Worm (Caenorhabditis elegans) whole organism, L3 larva: ENCODE results near the gene abts-3.

Experiments
- R02D3.7 ChIP-seq: fragments of 150-350 bp; optimal IDR thresholded peaks from 2 replicates; lab custom pipeline; 2014; ENCODE audit warnings: missing biosample characterization, missing genetic modification characterization
- ZK546.5 ChIP-seq: sonication (generic microtip); optimal IDR thresholded peaks from 2 replicates; lab custom pipeline; 2017; ENCODE audit warnings: missing biosample characterization, missing genetic modification characterization
- aly-2 ChIP-seq: fragments of 150-350 bp; optimal IDR thresholded peaks from 2 replicates; lab custom pipeline; 2014; ENCODE audit warnings: missing biosample characterization, missing genetic modification characterization
- ama-1 ChIP-seq: fragments of 150-350 bp; optimal IDR thresholded peaks from 2 replicates; lab custom pipeline; 2018
- ceh-16 ChIP-seq: sonication (generic microtip); optimal IDR thresholded peaks from 2 replicates; lab custom pipeline; 2017; ENCODE audit warnings: missing biosample characterization, missing genetic modification characterization
- ceh-28 ChIP-seq: fragments of 150-350 bp; optimal IDR thresholded peaks from 2 replicates; lab custom pipeline; 2014; ENCODE audit warnings: missing biosample characterization, missing genetic modification reagents, missing genetic modification characterization
- ceh-82 ChIP-seq: fragments of 150-350 bp; optimal IDR thresholded peaks from 2 replicates; lab custom pipeline; 2014; ENCODE audit warnings: missing biosample characterization, missing genetic modification characterization
- daf-12 ChIP-seq: fragments of 150-350 bp; optimal IDR thresholded peaks from 2 replicates; lab custom pipeline; 2014; ENCODE audit warnings: missing biosample characterization, missing genetic modification reagents, missing genetic modification characterization
- egl-27 ChIP-seq: sonication (generic microtip); optimal IDR thresholded peaks from 4 replicates; lab custom pipeline; 2017; ENCODE audit warnings: missing biosample characterization, missing genetic modification reagents, missing genetic modification characterization
- egl-5 ChIP-seq: fragments of 150-350 bp; optimal IDR thresholded peaks from 2 replicates; lab custom pipeline; 2017; ENCODE audit warnings: missing biosample characterization, missing genetic modification reagents, missing genetic modification characterization, inconsistent platforms
- elt-2 ChIP-seq: sonication (generic microtip); optimal IDR thresholded peaks from 2 replicates; lab custom pipeline; 2016; ENCODE audit warnings: missing genetic modification reagents, mild to moderate bottlenecking, missing genetic modification characterization, missing compliant biosample characterization
- elt-3 ChIP-seq, 3 experiments: fragments of 150-350 bp in 1 of 3; sonication (generic microtip) in 2 of 3; optimal IDR thresholded peaks; 2 replicates in 2 of 3; 4 replicates in 1 of 3; lab custom pipeline; 2014 to 2017; ENCODE audit warnings: missing biosample characterization in 3 of 3, missing genetic modification characterization in 3 of 3
- eor-1 ChIP-seq, 2 experiments: fragments of 150-350 bp; optimal IDR thresholded peaks; 2 replicates each; lab custom pipeline; 2014 to 2018; ENCODE audit warnings: missing biosample characterization in 2 of 2, missing genetic modification characterization in 2 of 2
- fkh-2 ChIP-seq: fragments of 150-350 bp; optimal IDR thresholded peaks from 2 replicates; lab custom pipeline; 2014; ENCODE audit warnings: missing biosample characterization, missing genetic modification reagents, missing genetic modification characterization
- fos-1 ChIP-seq: fragments of 150-350 bp; optimal IDR thresholded peaks from 2 replicates; lab custom pipeline; 2014; ENCODE audit warnings: missing biosample characterization, missing genetic modification characterization
- hmg-11 ChIP-seq: sonication (generic microtip); optimal IDR thresholded peaks from 2 replicates; lab custom pipeline; 2016; ENCODE audit warnings: missing genetic modification characterization, missing compliant biosample characterization
- lin-15B ChIP-seq: fragments of 150-350 bp; optimal IDR thresholded peaks from 2 replicates; lab custom pipeline; 2014; ENCODE audit warnings: missing biosample characterization, missing genetic modification characterization
- lin-39 ChIP-seq: fragments of 150-350 bp; optimal IDR thresholded peaks from 2 replicates; lab custom pipeline; 2018; ENCODE audit warnings: missing biosample characterization, missing genetic modification reagents, missing genetic modification characterization
- lsy-12 ChIP-seq: sonication (generic microtip); optimal IDR thresholded peaks from 2 replicates; lab custom pipeline; 2016; ENCODE audit warnings: mild to moderate bottlenecking, missing genetic modification characterization, missing compliant biosample characterization
- mdl-1 ChIP-seq: fragments of 150-350 bp; optimal IDR thresholded peaks from 2 replicates; lab custom pipeline; 2014; ENCODE audit warnings: missing biosample characterization, missing genetic modification characterization
- mml-1 ChIP-seq: fragments of 150-350 bp; sonication (generic microtip); optimal IDR thresholded peaks from 3 replicates; lab custom pipeline; 2014; ENCODE audit warnings: missing biosample characterization, missing genetic modification characterization
- nfya-1 ChIP-seq: sonication (generic microtip); optimal IDR thresholded peaks from 2 replicates; lab custom pipeline; 2017; ENCODE audit warnings: missing genetic modification characterization, mild to moderate bottlenecking, missing compliant biosample characterization, antibody characterized with exemption, moderate library complexity; ENCODE audit not compliant: insufficient read depth
- nhr-11 ChIP-seq: fragments of 150-350 bp; optimal IDR thresholded peaks from 2 replicates; lab custom pipeline; 2014; ENCODE audit warnings: missing biosample characterization, missing genetic modification characterization
- nhr-12 ChIP-seq: fragments of 150-350 bp; optimal IDR thresholded peaks from 2 replicates; lab custom pipeline; 2014; ENCODE audit warnings: missing biosample characterization, missing genetic modification characterization
- nhr-23 ChIP-seq: fragments of 150-350 bp; optimal IDR thresholded peaks from 2 replicates; lab custom pipeline; 2014; ENCODE audit warnings: missing biosample characterization, missing genetic modification reagents, missing genetic modification characterization
- nhr-237 ChIP-seq: fragments of 150-350 bp; optimal IDR thresholded peaks from 2 replicates; lab custom pipeline; 2014; ENCODE audit warnings: missing biosample characterization, missing genetic modification characterization
- nhr-25 ChIP-seq: sonication (generic microtip); optimal IDR thresholded peaks from 2 replicates; lab custom pipeline; 2017; ENCODE audit warnings: missing biosample characterization, missing genetic modification characterization
- nhr-28 ChIP-seq: fragments of 150-350 bp; optimal IDR thresholded peaks from 2 replicates; lab custom pipeline; 2014; ENCODE audit warnings: missing biosample characterization, missing genetic modification characterization
- nhr-43 ChIP-seq: sonication (generic microtip); optimal IDR thresholded peaks from 2 replicates; lab custom pipeline; 2016; ENCODE audit warnings: mild to moderate bottlenecking, missing genetic modification characterization, missing compliant biosample characterization; ENCODE audit not compliant: poor library complexity, severe bottlenecking
- nhr-67 ChIP-seq: fragments of 150-350 bp; optimal IDR thresholded peaks from 2 replicates; lab custom pipeline; 2014; ENCODE audit warnings: missing biosample characterization, missing genetic modification characterization
- nhr-76 ChIP-seq: fragments of 150-350 bp; sonication (generic microtip); optimal IDR thresholded peaks from 5 replicates; lab custom pipeline; 2014; ENCODE audit warnings: missing biosample characterization, missing genetic modification characterization
- sea-2 ChIP-seq: fragments of 150-350 bp; sonication (generic microtip); optimal IDR thresholded peaks from 4 replicates; lab custom pipeline; 2014; ENCODE audit warnings: missing biosample characterization, missing genetic modification reagents, missing genetic modification characterization
- skn-1 ChIP-seq: fragments of 150-350 bp; optimal IDR thresholded peaks from 2 replicates; lab custom pipeline; 2014; ENCODE audit warnings: missing biosample characterization, missing genetic modification characterization
- snpc-4 ChIP-seq: fragments of 150-350 bp; optimal IDR thresholded peaks from 2 replicates; lab custom pipeline; 2014; ENCODE audit warnings: missing biosample characterization, missing genetic modification characterization
- tbx-2 ChIP-seq: sonication (generic microtip); optimal IDR thresholded peaks from 2 replicates; lab custom pipeline; 2016; ENCODE audit warnings: mild to moderate bottlenecking, missing genetic modification characterization, missing compliant biosample characterization
- unc-39 ChIP-seq: sonication (generic microtip); optimal IDR thresholded peaks from 4 replicates; lab custom pipeline; 2017; ENCODE audit warnings: missing biosample characterization, missing genetic modification characterization
- unc-62 ChIP-seq: fragments of 150-350 bp; sonication (generic microtip); optimal IDR thresholded peaks from 4 replicates; lab custom pipeline; 2014; ENCODE audit warnings: missing biosample characterization, missing genetic modification reagents, missing genetic modification characterization
- ztf-4 ChIP-seq: fragments of 150-350 bp; optimal IDR thresholded peaks from 2 replicates; lab custom pipeline; 2014; ENCODE audit warnings: missing biosample characterization, missing genetic modification characterization

Gene abts-3

DNA sequence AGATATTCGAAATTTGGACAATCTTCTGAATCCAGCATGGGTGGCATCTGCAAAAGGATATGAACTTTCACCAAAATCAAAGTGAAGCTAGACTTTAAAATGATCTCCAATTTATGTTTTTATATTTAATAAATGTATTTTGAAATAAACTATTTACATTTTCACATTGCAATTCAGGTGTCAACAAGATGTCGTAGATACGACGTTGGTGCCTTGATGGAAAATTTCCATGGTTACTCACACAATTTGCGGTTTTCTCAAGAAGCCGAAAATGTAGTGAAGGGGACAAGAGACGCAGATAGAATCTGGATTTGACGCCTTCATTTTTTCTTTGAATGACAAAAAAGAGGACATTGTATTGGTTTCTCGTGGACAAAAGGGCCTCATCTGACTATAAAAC lies 33.2 kb upstream of the abts-3 start, which contains the start of gene rgs-3:
TSS of gene rgs-3 (plus strand) at position 301 of the 400 bp plus-strand sequence.
- TF ChIP-seq fkh-2 (no peak), nfya-1 (tag; lab: Kevin White, UChicago) (no peak), unc-39 (tag; lab: Kevin White, UChicago) (no peak), aly-2 (tag; lab: Kevin White, UChicago) (no peak), nhr-67 (tag; lab: Kevin White, UChicago) (no peak), daf-12 (tag; lab: Kevin White, UChicago) (no peak), egl-5 (no peak), ceh-16 (tag; lab: Kevin White, UChicago) (no peak), nhr-25 (tag; lab: Kevin White, UChicago) (no peak), eor-1 (tag; optimal IDR thresholded peaks at IDR 0.05; lab: Kevin White, UChicago) (no peak)

DNA sequence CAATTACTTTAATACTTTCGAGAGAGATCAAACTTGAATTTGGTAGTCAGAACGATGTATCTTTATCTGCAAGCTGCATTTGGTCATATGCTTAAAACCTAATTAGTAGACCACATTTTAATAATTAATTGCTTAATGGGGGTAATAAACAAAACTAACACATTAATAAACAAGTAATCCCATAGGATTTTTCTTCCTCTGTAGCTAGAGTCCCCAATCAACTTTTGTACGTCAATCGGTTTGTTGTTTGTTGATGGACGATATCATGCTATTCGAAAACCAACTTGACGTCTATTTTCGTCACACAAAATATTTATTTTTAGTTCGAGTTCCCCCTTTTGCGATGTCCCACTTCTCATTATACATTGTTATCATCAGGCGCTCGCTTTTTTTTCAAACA lies 31.2 kb upstream of the abts-3 start:
- TF ChIP-seq lsy-12: no peak
- no peak for TF ChIP-seq ZK546.5 (tag; lab: Kevin White, UChicago)
- TF ChIP-seq ama-1 (lab: Kevin White, UChicago): no peak
- TF ChIP-seq ceh-28 (tag; lab: Kevin White, UChicago): no peak

DNA sequence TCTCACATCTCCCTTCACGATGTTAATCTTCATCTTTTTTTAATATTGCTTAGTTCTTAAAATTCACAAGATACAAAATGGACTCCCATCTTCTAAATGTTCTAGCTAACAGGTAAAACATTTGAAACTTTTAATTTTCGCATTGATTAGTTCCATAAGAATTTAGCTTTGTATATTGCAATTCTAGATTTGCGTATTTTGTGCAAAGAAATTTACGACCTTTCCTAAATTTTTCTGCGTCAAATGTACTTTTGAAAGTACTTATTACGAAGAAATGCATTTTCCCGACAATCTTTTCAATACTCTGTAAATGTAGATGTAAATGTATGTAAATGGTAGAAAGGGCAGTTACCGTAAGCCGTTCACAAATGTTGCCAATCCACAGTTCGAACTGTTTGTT lies 28.7 kb upstream of the abts-3 start:
- TF ChIP-seq ama-1 (lab: Kevin White, UChicago) (no peak), nhr-43 (tag; lab: Kevin White, UChicago) (no peak), ztf-4 (tag; lab: Kevin White, UChicago) (no peak), ceh-82 (no peak), skn-1 (tag; lab: Kevin White, UChicago) (no peak), nhr-28 (no peak), fos-1 (tag; lab: Kevin White, UChicago) (no peak), nhr-67 (tag; lab: Kevin White, UChicago) (no peak), egl-27 (tag; lab: Kevin White, UChicago) (no peak), unc-62 (GFP tag; lab: Kevin White, UChicago) (no peak), nhr-25 (tag; lab: Kevin White, UChicago) (no peak), ceh-28 (tag; lab: Kevin White, UChicago) (no peak), lin-15B (tag; lab: Kevin White, UChicago) (no peak), eor-1 (tag; optimal IDR thresholded peaks at IDR 0.05; lab: Kevin White, UChicago) (no peak), daf-12 (tag; lab: Kevin White, UChicago) (no peak), nhr-12 (tag; lab: Kevin White, UChicago) (no peak), mdl-1 (tag; lab: Kevin White, UChicago) (no peak)
- TF ChIP-seq, all 47 proteins: peak for 0

DNA sequence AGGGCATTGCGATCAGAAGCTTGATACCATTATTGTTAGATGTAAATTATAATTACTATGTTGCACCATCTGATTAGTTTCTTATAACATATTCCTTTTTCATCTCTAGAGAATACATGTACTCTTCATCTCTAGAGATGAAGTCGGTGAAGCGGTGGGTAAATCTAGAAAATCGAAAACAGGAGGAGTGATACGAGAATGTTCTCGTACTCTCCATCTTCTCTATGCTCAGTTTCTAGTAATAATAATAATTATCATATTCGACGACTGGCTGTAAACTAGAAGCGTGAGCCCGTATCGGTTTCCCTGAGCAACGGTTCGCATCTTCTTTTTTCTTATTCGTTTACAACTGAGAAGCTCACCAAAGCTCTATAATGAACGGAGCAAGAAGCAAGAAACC lies 24.9 kb upstream of the abts-3 start:
- TF ChIP-seq sea-2 (GFP tag; lab: Kevin White, UChicago) (no peak), mml-1 (tag; lab: Kevin White, UChicago) (no peak), elt-3 (tag; optimal IDR thresholded peaks at IDR 0.05; lab: Kevin White, UChicago) (no peak), nhr-11 (tag; lab: Kevin White, UChicago) (no peak), hmg-11 (tag; lab: Kevin White, UChicago) (no peak), fkh-2 (no peak), ceh-16 (tag; lab: Kevin White, UChicago) (no peak), nhr-28 (no peak), lin-39 (no peak), nhr-237 (no peak), ztf-4 (tag; lab: Kevin White, UChicago) (no peak), nhr-23 (tag; lab: Kevin White, UChicago) (no peak)

DNA sequence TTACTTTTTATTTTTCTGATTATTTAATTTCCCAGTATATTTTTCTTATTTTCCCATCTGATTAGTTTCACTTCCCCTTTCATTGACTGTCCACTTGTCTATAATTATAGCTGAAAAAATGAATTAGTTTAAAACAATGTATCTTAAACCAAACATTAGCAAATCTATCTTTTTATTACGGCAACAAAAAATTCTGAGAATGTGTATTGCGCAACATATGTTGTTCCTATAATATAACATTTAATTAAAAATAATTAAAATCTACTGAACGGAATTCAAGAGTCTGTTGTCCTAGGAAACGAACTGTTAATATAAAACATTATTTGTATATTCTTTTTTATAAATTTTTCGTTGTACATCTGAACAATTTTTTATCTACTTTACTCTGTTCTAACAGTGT lies 22.7 kb upstream of the abts-3 start:
- no peak for TF ChIP-seq egl-5
- TF ChIP-seq unc-39 (tag; lab: Kevin White, UChicago): no peak
- no peak for TF ChIP-seq unc-62 (GFP tag; lab: Kevin White, UChicago)
- TF ChIP-seq nhr-43 (tag; lab: Kevin White, UChicago): no peak
- TF ChIP-seq ztf-4 (tag; lab: Kevin White, UChicago): no peak
- no peak for TF ChIP-seq lin-39
- no peak for TF ChIP-seq lsy-12
- TF ChIP-seq ceh-82: no peak
- TF ChIP-seq mml-1 (tag; lab: Kevin White, UChicago): no peak
- no peak for TF ChIP-seq nhr-67 (tag; lab: Kevin White, UChicago)
- TF ChIP-seq tbx-2: no peak
- no peak for TF ChIP-seq R02D3.7 (tag; lab: Kevin White, UChicago)
- no peak for TF ChIP-seq ceh-28 (tag; lab: Kevin White, UChicago)
- no peak for TF ChIP-seq nhr-28
- no peak for TF ChIP-seq elt-2
- TF ChIP-seq snpc-4 (tag; lab: Kevin White, UChicago): no peak
- TF ChIP-seq ama-1 (lab: Kevin White, UChicago): no peak
- TF ChIP-seq nhr-76 (tag; lab: Kevin White, UChicago): no peak
